Worm (Caenorhabditis elegans) whole organism, L1 larva: ENCODE measurements around the gene srbc-65.

Experiments
- C16A3.4 ChIP-seq: fragments of 150-350 bp; optimal IDR thresholded peaks from 2 replicates; lab custom pipeline; 2014; ENCODE audit warnings: missing biosample characterization, missing genetic modification characterization
- F16B12.6 ChIP-seq: fragments of 150-350 bp; optimal IDR thresholded peaks from 2 replicates; lab custom pipeline; 2014; ENCODE audit warnings: missing biosample characterization, missing genetic modification characterization
- aly-2 ChIP-seq: fragments of 150-350 bp; optimal IDR thresholded peaks from 2 replicates; lab custom pipeline; 2014; ENCODE audit warnings: missing biosample characterization, missing genetic modification characterization
- ama-1 ChIP-seq: fragments of 150-350 bp; optimal IDR thresholded peaks from 2 replicates; lab custom pipeline; 2014
- ceh-82 ChIP-seq, 3 experiments: fragments of 150-350 bp in 1 of 3; sonication (generic microtip) in 2 of 3; optimal IDR thresholded peaks; 2 replicates each; lab custom pipeline; 2014 to 2017; ENCODE audit warnings: missing biosample characterization in 3 of 3, missing genetic modification characterization in 3 of 3
- ceh-88 ChIP-seq: fragments of 200-800 bp; sonication (Bioruptor generic); IDR thresholded peaks from 2 replicates; pipeline ENCODE4 v1.3.6; 2022; ENCODE audit warnings: missing genetic modification characterization, missing compliant biosample characterization
- dpl-1 ChIP-seq, 3 experiments: fragments of 150-350 bp in 2 of 3; sonication (generic microtip) in 1 of 3; optimal IDR thresholded peaks; 2 replicates each; lab custom pipeline; 2014 to 2017; ENCODE audit warnings: missing biosample characterization in 3 of 3, missing genetic modification characterization in 3 of 3, missing genetic modification reagents in 3 of 3
- efl-1 ChIP-seq, 4 experiments: fragments of 150-350 bp; optimal IDR thresholded peaks in 3 of 4; peaks in 1 of 4; 1 replicate in 1 of 4; 2 replicates in 3 of 4; lab custom pipeline; 2014; ENCODE audit warnings: missing biosample characterization in 2 of 4, missing genetic modification characterization in 2 of 4, missing genetic modification reagents in 2 of 4
- efl-3 ChIP-seq: fragments of 200-800 bp; sonication (Bioruptor generic); optimal IDR thresholded peaks from 2 replicates; lab custom pipeline; 2018; ENCODE audit warnings: mild to moderate bottlenecking, missing genetic modification characterization, missing compliant biosample characterization
- egl-27 ChIP-seq, 2 experiments: fragments of 150-350 bp in 1 of 2; sonication (generic microtip); optimal IDR thresholded peaks; 3 replicates each; lab custom pipeline; 2017 to 2018; ENCODE audit warnings: missing biosample characterization in 2 of 2, missing genetic modification characterization in 2 of 2, missing genetic modification reagents in 2 of 2
- elt-2 ChIP-seq: sonication (generic microtip); optimal IDR thresholded peaks from 2 replicates; lab custom pipeline; 2016; ENCODE audit warnings: missing genetic modification characterization, mild to moderate bottlenecking, inconsistent platforms, missing compliant biosample characterization, missing genetic modification reagents
- elt-3 ChIP-seq, 6 experiments: fragments of 150-350 bp in 1 of 6; sonication (generic microtip); optimal IDR thresholded peaks; 2 replicates each; lab custom pipeline; 2017 to 2018; ENCODE audit warnings: missing biosample characterization in 6 of 6, missing genetic modification characterization in 6 of 6, inconsistent platforms in 1 of 6
- fkh-4 ChIP-seq: sonication (generic microtip); optimal IDR thresholded peaks from 2 replicates; lab custom pipeline; 2016; ENCODE audit warnings: missing compliant biosample characterization, missing genetic modification characterization, borderline replicate concordance
- fos-1 ChIP-seq: fragments of 150-350 bp; optimal IDR thresholded peaks from 2 replicates; lab custom pipeline; 2014; ENCODE audit warnings: missing biosample characterization, missing genetic modification characterization
- hlh-17 ChIP-seq: fragments of 200-800 bp; sonication (Bioruptor generic); optimal IDR thresholded peaks from 2 replicates; lab custom pipeline; 2018; ENCODE audit warnings: missing genetic modification characterization, mild to moderate bottlenecking, missing compliant biosample characterization, moderate library complexity, borderline replicate concordance
- hlh-4 ChIP-seq: sonication (generic microtip); optimal IDR thresholded peaks from 2 replicates; lab custom pipeline; 2016; ENCODE audit warnings: mild to moderate bottlenecking, missing genetic modification characterization, missing compliant biosample characterization
- irx-1 ChIP-seq: sonication (generic microtip); optimal IDR thresholded peaks from 2 replicates; lab custom pipeline; 2016; ENCODE audit warnings: missing genetic modification characterization, missing compliant biosample characterization
- isw-1 ChIP-seq: fragments of 200-800 bp; sonication (Bioruptor generic); IDR thresholded peaks from 2 replicates; pipeline ENCODE4 v1.3.6; 2022; ENCODE audit warnings: missing genetic modification characterization, missing compliant biosample characterization
- jun-1 ChIP-seq: fragments of 150-350 bp; optimal IDR thresholded peaks from 2 replicates; lab custom pipeline; 2014; ENCODE audit warnings: missing biosample characterization, missing genetic modification reagents, missing genetic modification characterization
- lin-13 ChIP-seq: fragments of 150-350 bp; optimal IDR thresholded peaks from 2 replicates; lab custom pipeline; 2014; ENCODE audit warnings: missing biosample characterization, missing genetic modification reagents, missing genetic modification characterization
- lin-14 ChIP-seq: fragments of 200-800 bp; sonication (Bioruptor generic); optimal IDR thresholded peaks from 2 replicates; lab custom pipeline; 2018; ENCODE audit warnings: mild to moderate bottlenecking, missing genetic modification characterization, moderate library complexity, missing compliant biosample characterization
- lin-15B ChIP-seq: fragments of 150-350 bp; sonication (generic microtip); optimal IDR thresholded peaks from 3 replicates; lab custom pipeline; 2014; ENCODE audit warnings: missing biosample characterization, missing genetic modification characterization
- lin-35 ChIP-seq, 2 experiments: fragments of 150-350 bp; optimal IDR thresholded peaks; 2 replicates each; lab custom pipeline; 2014; ENCODE audit warnings: missing biosample characterization in 2 of 2, missing genetic modification characterization in 2 of 2, missing genetic modification reagents in 2 of 2
- lir-3 ChIP-seq: sonication (generic microtip); optimal IDR thresholded peaks from 2 replicates; lab custom pipeline; 2016; ENCODE audit warnings: mild to moderate bottlenecking, missing genetic modification characterization, moderate library complexity, missing compliant biosample characterization; ENCODE audit not compliant: poor library complexity
- lsy-2 ChIP-seq, 2 experiments: fragments of 150-350 bp; optimal IDR thresholded peaks; 2 replicates each; lab custom pipeline; 2014; ENCODE audit warnings: missing biosample characterization in 2 of 2, missing genetic modification characterization in 2 of 2
- mdl-1 ChIP-seq, 2 experiments: fragments of 150-350 bp; optimal IDR thresholded peaks; 2 replicates each; lab custom pipeline; 2014 to 2017; ENCODE audit warnings: missing biosample characterization in 2 of 2, missing genetic modification characterization in 2 of 2, inconsistent platforms in 1 of 2
- nhr-11 ChIP-seq: fragments of 150-350 bp; optimal IDR thresholded peaks from 2 replicates; lab custom pipeline; 2014; ENCODE audit warnings: missing biosample characterization, missing genetic modification characterization
- nhr-19 ChIP-seq: fragments of 200-800 bp; sonication (Bioruptor generic); conservative IDR thresholded peaks from 2 replicates; pipeline ENCODE4 v1.3.6; 2022; ENCODE audit warnings: missing genetic modification characterization, missing compliant biosample characterization
- nhr-20 ChIP-seq: sonication (generic microtip); optimal IDR thresholded peaks from 2 replicates; lab custom pipeline; 2016; ENCODE audit warnings: mild to moderate bottlenecking, missing genetic modification characterization, missing compliant biosample characterization
- nhr-47 ChIP-seq: sonication (generic microtip); optimal IDR thresholded peaks from 2 replicates; lab custom pipeline; 2016; ENCODE audit warnings: mild to moderate bottlenecking, missing genetic modification characterization, moderate library complexity, missing compliant biosample characterization
- nhr-76 ChIP-seq: sonication (generic microtip); optimal IDR thresholded peaks from 2 replicates; lab custom pipeline; 2017; ENCODE audit warnings: missing biosample characterization, missing genetic modification characterization
- nhr-77 ChIP-seq: fragments of 150-350 bp; optimal IDR thresholded peaks from 2 replicates; lab custom pipeline; 2014; ENCODE audit warnings: missing biosample characterization, missing genetic modification characterization
- nhr-85 ChIP-seq: sonication (generic microtip); peaks from one replicate; lab custom pipeline; 2016; ENCODE audit warnings: missing genetic modification characterization, inconsistent platforms, missing compliant biosample characterization
- nhr-90 ChIP-seq: sonication (generic microtip); optimal IDR thresholded peaks from 2 replicates; lab custom pipeline; 2016; ENCODE audit warnings: mild to moderate bottlenecking, missing genetic modification characterization, missing compliant biosample characterization; ENCODE audit not compliant: poor library complexity
- rnt-1 ChIP-seq: sonication (generic microtip); optimal IDR thresholded peaks from 2 replicates; lab custom pipeline; 2016; ENCODE audit warnings: mild to moderate bottlenecking, missing genetic modification characterization, moderate library complexity, missing compliant biosample characterization
- skn-1 ChIP-seq: fragments of 150-350 bp; optimal IDR thresholded peaks from 2 replicates; lab custom pipeline; 2014; ENCODE audit warnings: missing biosample characterization, missing genetic modification characterization
- snpc-4 ChIP-seq: fragments of 150-350 bp; optimal IDR thresholded peaks from 2 replicates; lab custom pipeline; 2014; ENCODE audit warnings: missing biosample characterization, missing genetic modification characterization
- snu-23 ChIP-seq: sonication (generic microtip); optimal IDR thresholded peaks from 2 replicates; lab custom pipeline; 2016; ENCODE audit warnings: missing genetic modification characterization, missing compliant biosample characterization
- unc-86 ChIP-seq: sonication (generic microtip); optimal IDR thresholded peaks from 2 replicates; lab custom pipeline; 2016; ENCODE audit warnings: missing genetic modification characterization, missing compliant biosample characterization
- ztf-11 ChIP-seq, 2 experiments: sonication (generic microtip); optimal IDR thresholded peaks; 2 replicates each; lab custom pipeline; 2016 to 2017; ENCODE audit warnings: missing genetic modification characterization in 2 of 2, missing biosample characterization in 1 of 2, missing compliant biosample characterization in 1 of 2
- ztf-4 ChIP-seq: fragments of 150-350 bp; optimal IDR thresholded peaks from 2 replicates; lab custom pipeline; 2014; ENCODE audit warnings: missing biosample characterization, missing genetic modification characterization

srbc-65 gene

ce11 chrV:16591992-16592798 lies 41.4 kb downstream of the srbc-65 start, which contains the start of gene srh-269 (continued):
- TF ChIP-seq mdl-1 (tag; optimal IDR thresholded peaks at IDR 0.05; lab: Kevin White, UChicago) (peak in 1 of 2 experiments; percentile 20), nhr-20 (peak; percentile 65), jun-1 (peak; percentile 51), lin-15B (tag; lab: Kevin White, UChicago) (no peak), egl-27 (tag; optimal IDR thresholded peaks at IDR 0.05; lab: Kevin White, UChicago) (no peak), nhr-11 (tag; lab: Kevin White, UChicago) (no peak), hlh-17 (no peak), fos-1 (tag; lab: Kevin White, UChicago) (peak; percentile 13), lin-14 (GFP tag; lab: Kevin White, UChicago) (peak; percentile 45), C16A3.4 (tag; lab: Kevin White, UChicago) (peak; percentile 56), lsy-2 (tag; optimal IDR thresholded peaks at IDR 0.05; lab: Kevin White, UChicago) (peak; percentile 24 to 55), skn-1 (tag; lab: Kevin White, UChicago) (peak; percentile 11), elt-3 (tag; optimal IDR thresholded peaks at IDR 0.05; lab: Kevin White, UChicago) (peak in 1 of 6 experiments; percentile 6), F16B12.6 (tag; lab: Kevin White, UChicago) (no peak), ama-1 (peak; percentile 87), isw-1 (no peak), nhr-19 (peak; percentile 79), nhr-77 (tag; lab: Kevin White, UChicago) (peak; percentile 48), nhr-76 (tag; lab: Kevin White, UChicago) (no peak), snu-23 (GFP tag; lab: Kevin White, UChicago) (peak; percentile 77), fkh-4 (no peak), ceh-82 (tag; optimal IDR thresholded peaks at IDR 0.05; lab: Kevin White, UChicago) (peak in 1 of 3 experiments; percentile 33), aly-2 (tag; lab: Kevin White, UChicago) (no peak), nhr-90 (tag; lab: Kevin White, UChicago) (peak; percentile 62), ztf-4 (peak; percentile 75), efl-3 (GFP tag; lab: Kevin White, UChicago) (no peak), unc-86 (tag; lab: Kevin White, UChicago) (no peak), ztf-11 (tag; optimal IDR thresholded peaks at IDR 0.05; lab: Kevin White, UChicago) (no peak), dpl-1 (GFP tag; optimal IDR thresholded peaks at IDR 0.05; lab: Kevin White, UChicago) (peak in 2 of 3 experiments; percentile 38 to 39), irx-1 (tag; lab: Kevin White, UChicago) (peak; percentile 12), nhr-47 (tag; lab: Kevin White, UChicago) (peak; percentile 69), nhr-85 (peak; percentile 27), rnt-1 (tag; lab: Kevin White, UChicago) (peak; percentile 86), ceh-88 (GFP tag; lab: Robert Waterston, UW) (no peak), lin-35 (GFP tag; optimal IDR thresholded peaks at IDR 0.05; lab: Kevin White, UChicago) (peak; percentile 12 to 71), snpc-4 (tag; lab: Kevin White, UChicago) (peak; percentile 61), hlh-4 (tag; lab: Kevin White, UChicago) (no peak)

- TF ChIP-seq lir-3 (tag; lab: Kevin White, UChicago) = no peak
- TF ChIP-seq elt-3 (tag; optimal IDR thresholded peaks at IDR 0.05; lab: Kevin White, UChicago) = peak in 1 of 6 experiments; percentile 37
- peak; percentile 9; the same call in 1 of the 2 replicates for TF ChIP-seq nhr-19
- TF ChIP-seq lin-13 (GFP tag; lab: Kevin White, UChicago) = no peak
- no peak for TF ChIP-seq efl-3 (GFP tag; lab: Kevin White, UChicago)
- no peak for TF ChIP-seq jun-1
- TF ChIP-seq ztf-11 (tag; optimal IDR thresholded peaks at IDR 0.05; lab: Kevin White, UChicago) = no peak
- TF ChIP-seq elt-2 (tag; lab: Kevin White, UChicago) = peak; percentile 68
- no peak for TF ChIP-seq lin-35 (GFP tag; optimal IDR thresholded peaks at IDR 0.05; lab: Kevin White, UChicago)
- TF ChIP-seq snu-23 (GFP tag; lab: Kevin White, UChicago) = no peak
- no peak for TF ChIP-seq nhr-47 (tag; lab: Kevin White, UChicago)
- TF ChIP-seq efl-1 (optimal IDR thresholded peaks at IDR 0.05; lab: Kevin White, UChicago) = no peak
- TF ChIP-seq efl-1 (GFP tag; optimal IDR thresholded peaks at IDR 0.05 in 1 of 2; lab: Kevin White, UChicago) = peak in 1 of 2 experiments; percentile 50
Measured at ce11 chrV:16592947-16593791, 42.4 kb downstream of the srbc-65 start.
